Worm (Caenorhabditis elegans) whole organism, early embryonic: ENCODE data around the gene mlt-8.
"Not testable (repeated sequence)": the region's sequence is repeated elsewhere in the genome, so short reads cannot be mapped to it uniquely, and the experiment has no call there.

Source experiments
- B0310.2 ChIP-seq: sonication (generic microtip); optimal IDR thresholded peaks from 2 replicates; lab custom pipeline; 2016; ENCODE audit warnings: mild to moderate bottlenecking, missing genetic modification characterization, missing compliant biosample characterization
- F13C5.2 ChIP-seq: sonication (generic microtip); optimal IDR thresholded peaks from 2 replicates; lab custom pipeline; 2017; ENCODE audit warnings: mild to moderate bottlenecking, missing genetic modification characterization, inconsistent platforms, missing compliant biosample characterization
- aly-1 ChIP-seq: sonication (generic microtip); optimal IDR thresholded peaks from 2 replicates; lab custom pipeline; 2016; ENCODE audit warnings: missing genetic modification characterization, missing compliant biosample characterization
- ama-1 ChIP-seq: fragments of 150-350 bp; optimal IDR thresholded peaks from 2 replicates; lab custom pipeline; 2014
- ceh-13 ChIP-seq: fragments of 200-800 bp; sonication (Bioruptor generic); optimal IDR thresholded peaks from 2 replicates; lab custom pipeline; 2018; ENCODE audit warnings: mild to moderate bottlenecking, missing genetic modification characterization, missing compliant biosample characterization
- ceh-36 ChIP-seq: sonication (generic microtip); optimal IDR thresholded peaks from 2 replicates; lab custom pipeline; 2016; ENCODE audit warnings: missing genetic modification characterization, inconsistent platforms, missing compliant biosample characterization
- ets-7 ChIP-seq: sonication (generic microtip); optimal IDR thresholded peaks from 2 replicates; lab custom pipeline; 2016; ENCODE audit warnings: missing genotype, missing genetic modification characterization, missing compliant biosample characterization
- flt-1 ChIP-seq: fragments of 200-800 bp; sonication (Bioruptor generic); IDR thresholded peaks from 2 replicates; pipeline ENCODE4 v1.3.6; 2022; ENCODE audit warnings: missing genetic modification characterization, missing compliant biosample characterization
- hmbx-1 ChIP-seq: sonication (generic microtip); optimal IDR thresholded peaks from 2 replicates; lab custom pipeline; 2016; ENCODE audit warnings: mild to moderate bottlenecking, missing genetic modification characterization, missing compliant biosample characterization
- hmg-4 ChIP-seq: fragments of 200-800 bp; sonication (Bioruptor generic); optimal IDR thresholded peaks from 2 replicates; lab custom pipeline; 2018; ENCODE audit warnings: mild to moderate bottlenecking, missing genetic modification characterization, missing compliant biosample characterization
- hnd-1 ChIP-seq: sonication (generic microtip); optimal IDR thresholded peaks from 2 replicates; lab custom pipeline; 2016; ENCODE audit warnings: missing genetic modification characterization, missing compliant biosample characterization
- pes-1 ChIP-seq: fragments of 200-800 bp; sonication (Bioruptor generic); IDR thresholded peaks from 2 replicates; pipeline ENCODE4 v1.3.6; 2022; ENCODE audit warnings: missing genetic modification reagents, missing genetic modification characterization, missing compliant biosample characterization
- scrt-1 ChIP-seq: fragments of 200-800 bp; sonication (Bioruptor generic); IDR thresholded peaks from 2 replicates; pipeline ENCODE4 v1.3.6; 2022; ENCODE audit warnings: missing genetic modification characterization, missing compliant biosample characterization
- sea-1 ChIP-seq: fragments of 200-800 bp; sonication (Bioruptor generic); conservative IDR thresholded peaks from 2 replicates; pipeline ENCODE4 v1.3.6; 2022; ENCODE audit warnings: missing genetic modification characterization, missing compliant biosample characterization
- tbx-11 ChIP-seq: fragments of 200-800 bp; sonication (Bioruptor generic); IDR thresholded peaks from 2 replicates; pipeline ENCODE4 v1.3.6; 2022; ENCODE audit warnings: missing genetic modification characterization, missing compliant biosample characterization
- tbx-37 ChIP-seq: fragments of 200-800 bp; sonication (Bioruptor generic); conservative IDR thresholded peaks from 2 replicates; pipeline ENCODE4 v1.3.6; 2022; ENCODE audit warnings: missing genetic modification reagents, missing genetic modification characterization, missing compliant biosample characterization
- tra-4 ChIP-seq: sonication (generic microtip); optimal IDR thresholded peaks from 2 replicates; lab custom pipeline; 2017; ENCODE audit warnings: missing genetic modification characterization, missing compliant biosample characterization

Gene mlt-8

ce11 chrII:551245-551904 is 20.5 kb downstream of the mlt-8 start, which contains the start of gene lips-7:
TSS of gene lips-7 (plus strand) at chrII:551854.
- TF ChIP-seq hnd-1 = no peak
- peak; percentile 43 for TF ChIP-seq aly-1 (tag; lab: Kevin White, UChicago)

- TF ChIP-seq aly-1 (tag; lab: Kevin White, UChicago) = no peak
- no peak for TF ChIP-seq ets-7 (tag; lab: Kevin White, UChicago)
- no peak for TF ChIP-seq tbx-11 (GFP tag; lab: Robert Waterston, UW)
- TF ChIP-seq hnd-1 = no peak
- no peak for TF ChIP-seq tra-4 (tag; lab: Kevin White, UChicago)
- TF ChIP-seq F13C5.2 (tag; lab: Kevin White, UChicago) = no peak
- TF ChIP-seq sea-1 (GFP tag; lab: Robert Waterston, UW) = no peak
- no peak for TF ChIP-seq scrt-1 (GFP tag; lab: Robert Waterston, UW)
- no peak for TF ChIP-seq ceh-36
- TF ChIP-seq flt-1 (GFP tag; lab: Robert Waterston, UW) = no peak
- TF ChIP-seq ama-1 (lab: Kevin White, UChicago) = no peak
- TF ChIP-seq tbx-37 (GFP tag; lab: Robert Waterston, UW) = no peak
- no peak for TF ChIP-seq pes-1 (GFP tag; lab: Robert Waterston, UW)
- no peak for TF ChIP-seq B0310.2
Observed at ce11 chrII:549501-549900, 22.4 kb downstream of the mlt-8 start.

ce11 chrII:546405-546804 is 25.5 kb downstream of the mlt-8 start, which contains the start of gene mlt-10:
TSS of gene mlt-10 (plus strand) at chrII:546705.
- no peak for TF ChIP-seq flt-1 (GFP tag; lab: Robert Waterston, UW)
- no peak for TF ChIP-seq pes-1 (GFP tag; lab: Robert Waterston, UW)
- no peak for TF ChIP-seq hmg-4 (GFP tag; lab: Kevin White, UChicago)
- TF ChIP-seq tbx-11 (GFP tag; lab: Robert Waterston, UW) = no peak
- TF ChIP-seq ets-7 (tag; lab: Kevin White, UChicago) = no peak
- no peak for TF ChIP-seq tbx-37 (GFP tag; lab: Robert Waterston, UW)
- no peak for TF ChIP-seq sea-1 (GFP tag; lab: Robert Waterston, UW)
- TF ChIP-seq ceh-36 = no peak
- no peak for TF ChIP-seq ama-1 (lab: Kevin White, UChicago)
- no peak for TF ChIP-seq ceh-13
- TF ChIP-seq tra-4 (tag; lab: Kevin White, UChicago) = no peak
- no peak for TF ChIP-seq F13C5.2 (tag; lab: Kevin White, UChicago)
- TF ChIP-seq hnd-1 = no peak
- TF ChIP-seq hmbx-1 = no peak
- no peak for TF ChIP-seq scrt-1 (GFP tag; lab: Robert Waterston, UW)
- TF ChIP-seq aly-1 (tag; lab: Kevin White, UChicago) = no peak
- no peak for TF ChIP-seq B0310.2

DNA sequence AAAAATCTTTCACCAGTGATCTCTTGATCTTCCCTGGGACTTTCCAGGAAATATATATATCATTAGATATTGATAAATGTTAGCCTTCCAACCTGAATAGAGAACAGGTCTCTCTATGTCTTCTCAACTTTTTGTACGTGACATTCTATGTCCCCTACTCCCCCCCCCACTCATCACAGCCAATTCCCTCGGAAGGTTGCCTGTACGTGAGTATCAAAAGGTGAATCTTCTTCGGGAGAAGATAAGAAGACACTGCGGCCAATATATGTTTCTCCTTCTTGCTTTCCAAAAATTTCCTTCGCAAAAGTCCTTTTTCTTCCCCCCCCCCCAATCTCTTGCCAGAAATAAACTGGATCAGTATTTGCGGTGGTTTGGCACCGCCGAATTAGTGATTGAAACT is 29.5 kb downstream of the mlt-8 start:
- TF ChIP-seq F13C5.2 (tag; lab: Kevin White, UChicago) (no peak), sea-1 (GFP tag; lab: Robert Waterston, UW) (no peak), ama-1 (lab: Kevin White, UChicago) (no peak), tbx-37 (GFP tag; lab: Robert Waterston, UW) (no peak), ets-7 (tag; lab: Kevin White, UChicago) (no peak), flt-1 (GFP tag; lab: Robert Waterston, UW) (no peak), hmg-4 (GFP tag; lab: Kevin White, UChicago) (no peak), ceh-36 (no peak), B0310.2 (no peak), ceh-13 (no peak), scrt-1 (GFP tag; lab: Robert Waterston, UW) (no peak), pes-1 (GFP tag; lab: Robert Waterston, UW) (no peak), tra-4 (tag; lab: Kevin White, UChicago) (no peak)

- TF ChIP-seq F13C5.2 (tag; lab: Kevin White, UChicago) (no peak), ceh-36 (no peak), sea-1 (GFP tag; lab: Robert Waterston, UW) (no peak), aly-1 (tag; lab: Kevin White, UChicago) (no peak), B0310.2 (no peak), flt-1 (GFP tag; lab: Robert Waterston, UW) (no peak), hmbx-1 (no peak), hnd-1 (no peak), ama-1 (lab: Kevin White, UChicago) (no peak), tra-4 (tag; lab: Kevin White, UChicago) (no peak), tbx-37 (GFP tag; lab: Robert Waterston, UW) (no peak), tbx-11 (GFP tag; lab: Robert Waterston, UW) (no peak), ceh-13 (no peak)
Observed at ce11 chrII:536775-537174, 35.1 kb downstream of the mlt-8 start, which contains the start of gene T27A1.2. TSS of gene T27A1.2 (minus strand) at chrII:536875.

ce11 chrII:535226-535625 is 36.7 kb downstream of the mlt-8 start, which contains the start of gene T27A1.3:
TSS of gene T27A1.3 (plus strand) at chrII:535526.
- TF ChIP-seq tra-4 (tag; lab: Kevin White, UChicago); hnd-1; B0310.2: not testable (repeated sequence)

DNA sequence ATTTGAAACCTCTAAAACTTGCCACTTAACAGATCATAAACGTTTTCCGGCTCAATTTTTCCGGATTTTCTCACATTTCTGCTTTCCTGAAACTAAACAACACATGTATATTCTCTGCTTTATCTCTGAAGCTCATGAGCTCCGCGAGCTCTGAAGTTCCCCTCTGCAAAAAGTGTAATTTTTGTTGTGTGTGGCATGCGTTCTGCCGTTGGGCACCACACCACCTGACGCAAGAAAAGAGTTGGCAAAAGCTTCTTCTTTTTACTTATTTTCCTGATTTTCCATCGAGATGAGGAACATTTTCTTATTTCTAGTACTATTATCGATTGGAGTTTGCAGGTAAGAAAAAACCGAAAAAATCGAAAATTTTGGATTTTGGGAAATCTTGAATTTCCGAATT is 45.5 kb downstream of the mlt-8 start, which contains the start of gene lgc-34:
TSS of gene lgc-34 (plus strand) at position 200 of the 400 bp plus-strand sequence.
- no peak for TF ChIP-seq ets-7 (tag; lab: Kevin White, UChicago)
- no peak for TF ChIP-seq ceh-13
- no peak for TF ChIP-seq ceh-36
- TF ChIP-seq hmbx-1 = no peak
- TF ChIP-seq flt-1 (GFP tag; lab: Robert Waterston, UW) = no peak
- no peak for TF ChIP-seq pes-1 (GFP tag; lab: Robert Waterston, UW)
- TF ChIP-seq ama-1 (lab: Kevin White, UChicago) = no peak
